Worm (Caenorhabditis elegans): Measurements from ENCODE around the gene npp-9.

DNA sequence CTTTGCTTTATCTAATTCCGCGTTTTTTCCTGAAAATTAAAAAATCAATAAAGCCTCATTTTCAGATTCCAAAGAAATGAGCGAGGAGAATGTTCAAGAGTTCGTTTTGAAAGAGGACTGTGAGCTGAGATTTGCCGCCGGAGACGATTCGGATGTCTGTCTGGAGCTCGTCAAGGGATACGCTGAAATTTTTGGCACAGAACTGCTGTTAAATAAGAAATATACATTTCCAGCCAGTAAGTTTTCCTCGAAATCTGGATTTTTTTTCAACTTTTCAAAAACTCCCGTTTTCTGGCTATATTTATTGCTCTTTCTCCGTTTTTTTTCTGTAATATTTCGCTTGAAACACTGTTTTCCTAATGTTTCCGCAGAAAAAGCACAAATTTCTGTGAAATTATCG, 6.6 kb downstream of the npp-9 start, which contains the start of gene clpf-1:
- no peak for TF ChIP-seq ztf-29 (GFP tag; IDR thresholded peaks at IDR 0.05)
- no peak for TF ChIP-seq med-1 (GFP tag; optimal IDR thresholded peaks at IDR 0.05; ENCODE audit: insufficient read depth)
- TF ChIP-seq flt-1 (GFP tag; IDR thresholded peaks at IDR 0.05), result no peak
- TF ChIP-seq tab-1 (GFP tag; IDR thresholded peaks at IDR 0.05), result no peak
- TF ChIP-seq ztf-23 (GFP tag; IDR thresholded peaks at IDR 0.05), result no peak
- TF ChIP-seq cog-1 (tag; optimal IDR thresholded peaks at IDR 0.05), result no peak
- no peak for TF ChIP-seq T22C8.4 (GFP tag; IDR thresholded peaks at IDR 0.05)
- TF ChIP-seq klf-2 (GFP tag; conservative IDR thresholded peaks at IDR 0.05), result no peak
